Fruit fly (Drosophila melanogaster) Kc167 (cell line): ENCODE results near the gene CG31975.

Source experiments
- Myc ChIP-seq: fragments of >200 bp; optimal IDR thresholded peaks from 2 replicates; lab custom pipeline; 2017; ENCODE audit warnings: missing external identifiers
- Sin3A ChIP-seq: fragments of >200 bp; optimal IDR thresholded peaks from 2 replicates; lab custom pipeline; 2018; ENCODE audit warnings: missing external identifiers
- h ChIP-seq: fragments of >200 bp; optimal IDR thresholded peaks from 3 replicates; lab custom pipeline; 2018; ENCODE audit warnings: missing external identifiers
- insv ChIP-seq: fragments of >200 bp; optimal IDR thresholded peaks from 3 replicates; lab custom pipeline; 2018; ENCODE audit warnings: missing external identifiers
- psq ChIP-seq: fragments of >200 bp; optimal IDR thresholded peaks from 2 replicates; lab custom pipeline; 2017; ENCODE audit warnings: missing external identifiers
- ttk ChIP-seq: sonication (Bioruptor generic); optimal IDR thresholded peaks from 2 replicates; lab custom pipeline; 2017; ENCODE audit warnings: missing external identifiers

Gene CG31975

DNA sequence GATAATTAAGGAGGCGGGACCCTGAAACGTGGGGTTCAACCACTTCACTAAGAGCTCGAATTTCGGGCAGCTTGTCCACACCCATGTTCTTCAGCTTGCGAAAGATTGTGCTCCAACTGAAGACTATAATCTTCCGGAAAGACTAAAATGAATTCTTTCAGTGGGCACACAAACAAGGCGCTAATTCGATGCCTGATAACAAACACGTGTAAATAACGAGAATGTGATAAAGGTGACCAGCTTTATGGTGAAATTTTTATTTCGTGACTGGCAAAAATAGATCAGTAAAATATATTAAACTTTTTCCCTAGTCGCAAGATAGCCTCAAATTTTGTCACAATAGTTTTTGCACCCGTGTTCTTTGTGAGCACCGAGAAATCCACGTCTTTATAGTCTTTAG lies at the start of gene CG31975, which contains the start of gene ovm:
TSS of gene CG31975 (minus strand) at position 144 of the 400 bp plus-strand sequence.
TSS of gene ovm (minus strand) at position 144 of the 400 bp plus-strand sequence.
- TF ChIP-seq insv (lab: Kevin White, UChicago): no peak
- no peak for TF ChIP-seq ttk (lab: Kevin White, UChicago)
- no peak for TF ChIP-seq psq (lab: Kevin White, UChicago)
- no peak for TF ChIP-seq h (lab: Kevin White, UChicago)
- no peak for TF ChIP-seq Sin3A
- no peak for TF ChIP-seq Myc (lab: Kevin White, UChicago)

DNA sequence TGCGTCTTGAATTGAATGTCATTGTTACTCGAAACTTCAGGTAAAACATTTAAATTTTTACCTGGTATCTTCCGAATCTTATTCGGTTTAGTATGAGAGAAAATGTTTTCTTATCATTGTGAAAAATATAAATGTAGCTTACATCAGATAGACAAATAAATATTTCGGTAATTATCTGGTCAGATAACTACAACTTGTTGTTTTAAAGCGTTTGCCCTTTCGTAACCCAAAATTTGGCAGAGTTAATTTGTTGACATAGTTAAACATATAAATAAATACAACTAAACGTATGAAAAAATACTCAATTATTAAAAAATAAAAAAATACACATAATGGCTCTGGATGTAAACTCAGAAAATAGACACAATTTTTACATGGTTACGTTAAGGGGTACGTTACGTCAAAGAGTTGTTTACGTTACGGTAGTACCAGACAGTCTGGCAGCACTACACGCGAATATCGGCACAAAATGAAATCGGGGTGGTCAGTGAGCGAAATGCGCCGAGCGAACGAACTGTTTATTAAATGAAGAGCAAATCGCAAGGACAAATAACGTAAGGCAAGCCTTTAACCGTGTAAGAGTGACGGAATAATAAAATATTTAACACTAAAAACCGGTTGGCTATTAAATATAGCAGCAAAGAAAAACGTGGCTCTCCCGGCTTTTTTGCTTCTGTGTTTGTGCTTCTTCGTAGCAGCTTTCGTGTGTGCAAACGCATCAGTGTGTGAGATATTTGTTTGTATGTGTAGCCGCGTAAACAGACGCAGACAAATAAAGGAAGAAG lies 41.8 kb upstream of the CG31975 start:
- TF ChIP-seq Myc (lab: Kevin White, UChicago) (no peak), Sin3A (no peak), ttk (lab: Kevin White, UChicago) (no peak), insv (lab: Kevin White, UChicago) (no peak), h (lab: Kevin White, UChicago) (no peak), psq (lab: Kevin White, UChicago) (no peak)

DNA sequence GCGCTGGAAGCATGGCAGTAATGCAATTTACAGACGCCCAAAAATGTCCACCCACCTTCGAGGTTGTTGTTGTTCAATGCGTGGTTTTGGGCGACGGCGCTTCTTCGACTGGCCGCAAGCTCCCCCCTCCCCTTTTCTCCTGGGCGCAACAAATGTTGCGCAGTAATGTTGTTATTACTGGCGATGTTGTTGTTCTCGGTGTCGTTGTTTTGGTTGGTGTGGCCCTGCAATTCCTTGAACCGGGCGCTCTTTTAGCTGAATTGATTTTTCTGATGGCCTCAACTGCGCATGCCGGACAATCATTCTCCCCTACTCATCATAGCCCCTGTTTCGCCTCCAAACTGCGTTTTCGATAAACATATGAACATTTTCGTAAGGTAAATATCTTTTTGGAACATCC lies 40.2 kb upstream of the CG31975 start:
- TF ChIP-seq h (lab: Kevin White, UChicago) (no peak), ttk (lab: Kevin White, UChicago) (no peak), insv (lab: Kevin White, UChicago) (no peak), Sin3A (no peak), psq (lab: Kevin White, UChicago) (no peak), Myc (lab: Kevin White, UChicago) (no peak)

DNA sequence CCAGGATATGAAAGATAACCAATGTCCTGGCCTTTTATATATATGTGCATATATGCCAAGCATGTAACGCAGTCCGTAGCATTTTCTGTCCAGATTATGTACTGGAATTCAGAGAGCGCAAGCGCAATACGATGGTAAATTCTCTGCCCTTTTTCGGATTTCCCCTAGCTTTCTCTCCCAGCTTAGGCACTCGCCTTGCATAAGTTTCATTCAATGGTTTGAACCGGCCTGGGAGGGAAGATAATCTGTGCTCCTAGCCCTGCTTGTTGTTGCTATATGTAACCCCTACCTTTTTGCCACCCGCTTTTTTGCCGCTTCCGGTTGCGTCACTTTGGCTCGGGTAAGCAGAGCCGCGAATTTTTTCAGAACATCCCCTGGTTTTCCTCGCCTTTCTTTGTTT lies 38.3 kb upstream of the CG31975 start:
- TF ChIP-seq h (lab: Kevin White, UChicago): no peak

DNA sequence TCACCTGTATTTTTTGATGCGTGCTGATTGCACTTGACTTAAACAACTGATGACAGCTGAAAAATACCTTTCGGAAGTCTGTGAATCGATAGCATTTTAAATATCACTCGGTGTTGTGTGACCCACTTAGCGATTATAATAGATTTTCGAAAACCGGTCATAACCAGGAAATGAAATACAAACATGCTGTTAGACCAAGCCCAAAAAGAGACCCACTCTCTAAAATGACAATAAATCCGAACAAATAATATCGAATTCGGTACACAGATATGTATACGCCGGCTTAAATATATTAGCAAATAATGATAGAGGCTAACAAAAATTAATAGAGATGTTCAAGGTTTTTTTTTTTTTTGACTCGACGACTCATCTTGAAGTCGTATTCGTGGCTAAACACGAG lies 34.9 kb upstream of the CG31975 start:
- TF ChIP-seq h (lab: Kevin White, UChicago) (no peak), insv (lab: Kevin White, UChicago) (no peak), ttk (lab: Kevin White, UChicago) (no peak), Myc (lab: Kevin White, UChicago) (no peak), psq (lab: Kevin White, UChicago) (no peak), Sin3A (no peak)

DNA sequence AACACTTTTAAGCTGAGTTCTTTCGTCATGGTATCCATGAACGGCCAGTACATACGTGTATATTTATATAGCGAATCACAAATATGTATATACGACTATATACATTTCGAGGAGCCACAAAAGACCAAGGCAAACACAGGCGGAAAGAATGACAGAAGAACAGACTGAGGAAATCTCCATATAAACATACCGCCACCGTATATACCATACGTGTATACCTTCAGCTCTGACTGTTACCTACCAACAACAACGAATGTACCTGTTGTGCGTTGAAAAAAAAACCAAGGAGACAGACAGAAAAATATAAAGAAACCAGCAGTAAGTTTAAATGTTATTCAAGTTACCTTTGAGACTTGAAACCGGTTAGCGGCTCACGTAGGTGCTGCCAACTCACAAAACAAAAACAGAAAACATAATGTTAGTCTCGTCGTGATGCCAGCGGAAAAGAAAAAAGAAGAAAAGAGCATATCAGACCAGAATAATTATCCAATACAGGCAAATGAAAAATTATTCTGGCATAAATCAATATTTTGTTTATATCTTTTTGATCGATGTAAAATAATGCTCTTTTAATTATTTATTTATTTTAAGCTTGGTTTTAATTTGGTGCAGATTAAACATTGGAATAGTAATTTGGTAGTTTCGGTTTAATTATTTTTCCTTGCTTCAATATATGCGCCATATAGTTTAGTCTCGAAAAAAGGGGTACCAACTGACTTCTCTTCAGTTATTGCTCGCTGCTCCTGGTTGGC lies 30.9 kb upstream of the CG31975 start:
- TF ChIP-seq psq (lab: Kevin White, UChicago) (no peak), ttk (lab: Kevin White, UChicago) (no peak), Myc (lab: Kevin White, UChicago) (no peak), insv (lab: Kevin White, UChicago) (no peak), h (lab: Kevin White, UChicago) (no peak), Sin3A (no peak)

DNA sequence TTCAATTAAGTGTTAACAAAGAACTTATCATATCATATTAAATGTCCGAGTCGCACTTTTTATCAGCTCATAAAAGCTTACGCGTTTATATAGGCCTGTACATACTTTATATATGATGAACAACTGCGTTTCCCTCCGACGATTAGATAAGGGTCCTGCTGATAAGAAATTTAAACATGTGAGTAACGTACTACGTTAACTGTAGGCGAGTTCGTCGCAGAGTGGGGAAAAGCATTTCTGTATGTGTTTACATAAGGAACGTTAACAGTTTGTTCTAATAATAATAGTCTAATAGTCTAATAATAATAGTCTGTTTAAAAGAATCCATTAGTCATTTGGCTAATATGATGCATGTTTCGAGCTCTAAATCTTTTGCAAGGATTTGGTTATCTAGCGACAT lies 29.6 kb upstream of the CG31975 start:
- TF ChIP-seq insv (lab: Kevin White, UChicago) (no peak), Myc (lab: Kevin White, UChicago) (no peak), h (lab: Kevin White, UChicago) (no peak), Sin3A (no peak), psq (lab: Kevin White, UChicago) (no peak), ttk (lab: Kevin White, UChicago) (no peak)

DNA sequence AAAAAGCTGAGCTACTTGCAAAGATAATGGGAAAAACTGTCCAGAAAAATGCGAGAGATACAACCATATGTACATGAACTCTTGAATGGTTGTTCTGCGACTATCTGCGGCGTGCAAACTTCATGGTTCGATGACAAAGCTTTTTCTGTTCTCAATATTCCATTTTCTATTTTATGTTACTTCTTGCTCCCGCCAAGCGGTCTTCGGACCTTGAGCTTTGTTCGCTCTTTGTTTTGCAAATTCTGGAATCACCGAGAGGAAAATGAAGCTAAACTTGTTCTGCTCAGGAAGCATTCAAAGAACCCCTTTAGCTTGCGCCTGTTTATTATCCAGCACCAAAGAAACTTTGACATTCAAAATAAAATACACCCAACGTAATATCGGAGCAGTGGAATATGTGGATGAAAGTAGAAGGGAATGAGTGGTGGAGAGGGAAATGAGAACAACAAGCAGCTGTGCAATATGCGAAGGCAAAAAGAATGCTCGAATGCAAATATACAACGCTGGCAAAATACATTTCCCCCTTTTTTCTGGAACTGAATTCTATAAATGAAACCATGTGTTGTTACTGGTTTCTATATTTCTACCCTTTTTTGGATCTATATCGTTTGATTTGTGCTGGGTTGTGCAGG lies 27.6 kb upstream of the CG31975 start:
- TF ChIP-seq psq (lab: Kevin White, UChicago): no peak
- TF ChIP-seq h (lab: Kevin White, UChicago): no peak
- no peak for TF ChIP-seq Sin3A
- TF ChIP-seq Myc (lab: Kevin White, UChicago): no peak
- TF ChIP-seq insv (lab: Kevin White, UChicago): no peak

DNA sequence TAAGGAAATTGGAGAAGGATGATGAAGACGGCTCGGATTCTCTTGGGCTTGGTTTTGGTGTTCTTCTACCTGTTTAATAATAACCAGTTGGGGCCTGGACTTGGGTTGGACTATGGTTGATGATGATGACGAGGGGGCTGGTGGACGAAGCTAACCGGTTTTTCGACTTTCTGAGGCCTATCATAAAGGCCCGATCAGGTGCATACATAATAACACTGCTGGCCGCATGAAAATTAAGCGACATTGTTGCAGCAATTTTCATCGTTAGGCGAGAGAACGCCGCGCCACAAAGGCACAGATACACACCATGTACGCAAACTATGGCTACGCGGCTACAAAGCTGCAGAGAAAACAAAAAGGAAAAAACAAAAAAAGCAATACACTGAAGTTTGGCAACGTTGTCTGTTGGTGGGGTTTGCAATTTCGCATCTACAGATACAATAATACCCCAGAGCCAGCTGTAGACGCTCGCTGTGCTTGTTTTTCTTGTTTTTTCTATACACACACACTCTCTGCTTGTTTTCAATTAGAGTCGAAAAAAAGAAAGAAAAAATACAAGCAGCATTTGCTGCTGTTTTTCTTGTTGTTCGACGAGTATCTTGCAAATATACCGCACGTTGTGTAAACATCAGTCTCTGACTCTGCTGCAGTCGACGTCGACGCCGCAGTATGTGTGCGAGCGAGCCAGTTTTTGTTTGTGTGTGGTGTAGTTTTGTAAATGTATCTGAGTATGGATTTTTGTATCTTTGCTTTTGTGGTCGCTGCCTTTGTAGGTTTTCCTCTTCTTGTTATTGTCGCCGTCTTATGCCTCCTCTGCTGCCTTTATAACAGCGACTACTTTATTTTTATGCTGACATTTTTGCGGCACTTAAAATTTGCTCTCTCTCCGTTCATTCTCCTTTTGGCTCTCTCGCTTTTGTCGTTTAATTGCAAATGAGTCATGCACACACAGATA lies 25.6 kb upstream of the CG31975 start:
- TF ChIP-seq psq (lab: Kevin White, UChicago): no peak
- TF ChIP-seq Myc (lab: Kevin White, UChicago): no peak
- no peak for TF ChIP-seq h (lab: Kevin White, UChicago)
- TF ChIP-seq ttk (lab: Kevin White, UChicago): no peak
- TF ChIP-seq Sin3A: no peak
- no peak for TF ChIP-seq insv (lab: Kevin White, UChicago)

DNA sequence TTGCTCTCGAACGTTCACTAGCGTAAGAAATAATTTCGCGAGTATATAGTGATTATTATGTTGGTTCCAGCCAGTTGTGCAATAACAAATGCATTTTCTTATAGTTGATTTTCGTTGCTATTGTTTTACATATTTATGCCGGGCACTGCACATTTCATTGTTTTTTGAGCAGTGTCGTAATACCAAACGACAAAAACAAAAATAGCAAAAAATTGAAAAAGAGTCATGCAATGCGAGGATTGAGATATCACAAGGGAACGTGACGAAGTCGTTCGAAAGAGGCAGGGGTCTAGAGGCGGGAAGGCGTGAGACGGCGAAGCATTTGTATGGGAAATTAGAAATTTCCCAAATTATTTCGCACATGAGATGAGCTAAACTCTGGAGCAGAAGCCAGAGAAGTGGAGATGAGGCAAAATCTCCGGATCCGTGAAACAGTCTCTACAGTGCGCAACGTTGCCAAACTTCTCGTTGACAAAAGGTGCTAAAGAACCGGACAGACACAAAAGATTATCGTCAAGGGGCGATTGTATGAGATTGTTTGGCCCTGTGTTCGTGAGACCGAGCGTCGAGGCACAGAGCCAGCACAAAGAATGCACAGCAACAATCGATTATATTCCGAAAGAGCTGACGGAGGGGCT lies 24.6 kb upstream of the CG31975 start:
- TF ChIP-seq Sin3A: no peak
- no peak for TF ChIP-seq psq (lab: Kevin White, UChicago)
- no peak for TF ChIP-seq h (lab: Kevin White, UChicago)
- TF ChIP-seq ttk (lab: Kevin White, UChicago): no peak
- TF ChIP-seq Myc (lab: Kevin White, UChicago): no peak
- no peak for TF ChIP-seq insv (lab: Kevin White, UChicago)
